Comparison of ENCODE assay signal across 3 fruit fly cellular contexts in the genomic region with DNA sequence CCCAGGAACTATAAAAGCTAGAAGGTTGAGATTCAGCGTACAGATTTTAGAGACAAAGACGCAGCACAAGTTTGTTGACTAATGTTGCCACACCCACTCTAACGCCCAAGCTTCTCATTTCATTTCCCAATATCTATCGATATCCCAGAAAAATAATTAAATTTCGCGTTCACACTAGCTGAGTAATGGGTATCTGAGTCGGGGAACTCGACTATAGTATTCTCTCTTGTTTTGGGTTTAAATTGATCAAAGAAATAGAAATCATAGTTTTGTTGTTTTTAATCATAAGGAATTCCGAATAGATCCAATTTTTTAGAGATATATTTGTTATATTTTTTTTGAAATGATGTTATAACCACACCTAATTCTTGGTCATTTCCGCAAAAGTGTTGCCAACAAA.
A peak's percentile ranks its signal among the peaks of the same experiment; 100 is the strongest.
TF ChIP-seq lines count a peak whose summit lies in the region.

No protein-coding gene starts in this region.

- no peak for TF ChIP-seq CTCF in whole organism, embryonic (GFP tag; optimal IDR thresholded peaks at IDR 0.05; lab: Kevin White, UChicago)

TF ChIP-seq in whole organism, adult, 20 proteins besides CTCF, POLR2A, EP300 and RAD21:
- peak; percentile 78 for TF ChIP-seq kay (GFP tag; lab: Kevin White, UChicago; ENCODE audit: borderline replicate concordance)
- no peak for TF ChIP-seq Mnt (GFP tag; optimal IDR thresholded peaks at IDR 0.05; lab: Kevin White, UChicago)
- TF ChIP-seq CG12768 (GFP tag; optimal IDR thresholded peaks at IDR 0.05; lab: Kevin White, UChicago) = no peak
- TF ChIP-seq Hr96 (GFP tag; optimal IDR thresholded peaks at IDR 0.05; lab: Kevin White, UChicago) = no peak
- no peak for TF ChIP-seq ovo (GFP tag; optimal IDR thresholded peaks at IDR 0.05; lab: Kevin White, UChicago)
- no peak for TF ChIP-seq Crg-1 (GFP tag; optimal IDR thresholded peaks at IDR 0.05; lab: Kevin White, UChicago)
- no peak for TF ChIP-seq CG7101 (tag; optimal IDR thresholded peaks at IDR 0.05; lab: Kevin White, UChicago)

TF ChIP-seq in whole organism, embryonic, 481 proteins besides CTCF, POLR2A, EP300 and RAD21:
- TF ChIP-seq CG2120 (GFP tag; optimal IDR thresholded peaks at IDR 0.05; lab: Kevin White, UChicago) (no peak), CG17802 (tag; optimal IDR thresholded peaks at IDR 0.05; lab: Kevin White, UChicago) (peak; percentile 60), D19B (GFP tag; optimal IDR thresholded peaks at IDR 0.05; lab: Kevin White, UChicago) (peak; percentile 53), CG30020 (tag; optimal IDR thresholded peaks at IDR 0.05; lab: Kevin White, UChicago) (peak; percentile 37), sens (GFP tag; lab: Kevin White, UChicago) (peak; percentile 16), Stat92E (GFP tag; optimal IDR thresholded peaks at IDR 0.05; lab: Kevin White, UChicago) (no peak)

TF ChIP-seq in whole organism, wandering third instar larva, 38 proteins besides CTCF, POLR2A, EP300 and RAD21:
- TF ChIP-seq Dif (GFP tag; optimal IDR thresholded peaks at IDR 0.05; lab: Kevin White, UChicago; ENCODE audit: partially characterized antibody) (no peak), CrebA (GFP tag; optimal IDR thresholded peaks at IDR 0.05; lab: Kevin White, UChicago; ENCODE audit: borderline replicate concordance) (no peak), Dfd (GFP tag; optimal IDR thresholded peaks at IDR 0.05; lab: Kevin White, UChicago) (peak; percentile 84), Sp1 (GFP tag; optimal IDR thresholded peaks at IDR 0.05; lab: Kevin White, UChicago) (no peak)
